Fruit fly (Drosophila melanogaster) whole organism, prepupa: ENCODE data around the gene mthl12.
A peak's percentile ranks its signal among the peaks of the same experiment; 100 is the strongest.

Experiments used
- Blimp-1 ChIP-seq: fragments of 200-800 bp; sonication (Bioruptor generic); optimal IDR thresholded peaks from 3 replicates; lab custom pipeline; 2017; ENCODE audit warnings: missing biosample characterization, missing genetic modification characterization, mild to moderate bottlenecking, moderate library complexity, missing genetic modification reagents
- CG10631 ChIP-seq: fragments of 200-800 bp; sonication (Bioruptor generic); optimal IDR thresholded peaks from 2 replicates; lab custom pipeline; 2016; ENCODE audit warnings: missing biosample characterization, missing genetic modification characterization
- CG10669 ChIP-seq: fragments of 200-800 bp; sonication (Bioruptor generic); optimal IDR thresholded peaks from 3 replicates; lab custom pipeline; 2018; ENCODE audit warnings: missing biosample characterization, mild to moderate bottlenecking, missing genetic modification characterization, moderate library complexity
- CG11902 ChIP-seq: fragments of 200-800 bp; sonication (Bioruptor generic); optimal IDR thresholded peaks from 3 replicates; lab custom pipeline; 2016; ENCODE audit warnings: missing biosample characterization, missing genetic modification characterization
- CG15336 ChIP-seq: fragments of 200-800 bp; sonication (Bioruptor generic); IDR thresholded peaks from 2 replicates; pipeline ENCODE4 v1.3.6; 2022; ENCODE audit warnings: missing biosample characterization, missing genetic modification characterization
- CG3032 ChIP-seq: fragments of 200-800 bp; optimal IDR thresholded peaks from 2 replicates; lab custom pipeline; 2019; ENCODE audit warnings: missing biosample characterization, mild to moderate bottlenecking, missing genetic modification characterization, moderate library complexity
- CG31627 ChIP-seq: fragments of 200-800 bp; sonication (Bioruptor generic); optimal IDR thresholded peaks from 3 replicates; lab custom pipeline; 2016; ENCODE audit warnings: missing biosample characterization, missing genetic modification characterization
- CG32006 ChIP-seq: fragments of 200-800 bp; sonication (Bioruptor generic); optimal IDR thresholded peaks from 3 replicates; lab custom pipeline; 2017; ENCODE audit warnings: missing biosample characterization, mild to moderate bottlenecking, missing genetic modification characterization
- CG3919 ChIP-seq: fragments of 200-800 bp; sonication (Bioruptor generic); optimal IDR thresholded peaks from 3 replicates; lab custom pipeline; 2016; ENCODE audit warnings: missing biosample characterization, missing genetic modification characterization
- CG4318 ChIP-seq: fragments of 200-800 bp; sonication (Bioruptor generic); optimal IDR thresholded peaks from 3 replicates; lab custom pipeline; 2017; ENCODE audit warnings: missing biosample characterization, mild to moderate bottlenecking, missing genetic modification characterization
- CG6163 ChIP-seq: fragments of 200-800 bp; sonication (Bioruptor generic); IDR thresholded peaks from 3 replicates; pipeline ENCODE4 v1.3.6; 2022; ENCODE audit warnings: missing biosample characterization, missing genetic modification characterization
- CG6792 ChIP-seq: fragments of 200-800 bp; sonication (Bioruptor generic); optimal IDR thresholded peaks from 3 replicates; lab custom pipeline; 2016; ENCODE audit warnings: missing biosample characterization, missing genetic modification characterization
- CG6854 ChIP-seq: fragments of 200-800 bp; sonication (Bioruptor generic); optimal IDR thresholded peaks from 2 replicates; lab custom pipeline; 2017; ENCODE audit warnings: missing biosample characterization, mild to moderate bottlenecking, missing genetic modification characterization
- CG7368 ChIP-seq: fragments of 200-800 bp; sonication (Bioruptor generic); optimal IDR thresholded peaks from 3 replicates; lab custom pipeline; 2016; ENCODE audit warnings: missing biosample characterization, missing genetic modification characterization
- Eip75B ChIP-seq: fragments of 200-800 bp; sonication (Bioruptor generic); optimal IDR thresholded peaks from 3 replicates; lab custom pipeline; 2016; ENCODE audit warnings: missing biosample characterization, missing genetic modification characterization
- Eip78C ChIP-seq: fragments of 200-800 bp; sonication (Bioruptor generic); peaks from one replicate; lab custom pipeline; 2016; ENCODE audit warnings: missing biosample characterization, missing genetic modification characterization
- Eip93F ChIP-seq: fragments of 200-800 bp; sonication (Bioruptor generic); optimal IDR thresholded peaks from 2 replicates; lab custom pipeline; 2016; ENCODE audit warnings: missing biosample characterization, mild to moderate bottlenecking, missing genetic modification characterization
- Ets21C ChIP-seq: fragments of 200-800 bp; sonication (Bioruptor generic); optimal IDR thresholded peaks from 3 replicates; lab custom pipeline; 2016; ENCODE audit warnings: missing biosample characterization, missing genetic modification characterization
- Ets96B ChIP-seq: fragments of 200-800 bp; optimal IDR thresholded peaks from 2 replicates; lab custom pipeline; 2019; ENCODE audit warnings: missing biosample characterization, mild to moderate bottlenecking, missing genetic modification characterization, moderate library complexity
- Hr39 ChIP-seq: fragments of 200-800 bp; sonication (Bioruptor generic); optimal IDR thresholded peaks from 2 replicates; lab custom pipeline; 2016; ENCODE audit warnings: missing biosample characterization, missing genetic modification characterization
- Hr4 ChIP-seq: fragments of 200-800 bp; sonication (Bioruptor generic); optimal IDR thresholded peaks from 3 replicates; lab custom pipeline; 2016; ENCODE audit warnings: missing biosample characterization, missing genetic modification characterization
- Lpt ChIP-seq: fragments of 200-800 bp; sonication (Bioruptor generic); optimal IDR thresholded peaks from 3 replicates; lab custom pipeline; 2016; ENCODE audit warnings: missing biosample characterization, missing genetic modification characterization
- Met ChIP-seq: fragments of 200-800 bp; sonication (Bioruptor generic); optimal IDR thresholded peaks from 3 replicates; lab custom pipeline; 2016; ENCODE audit warnings: missing biosample characterization, missing genetic modification characterization
- Smox ChIP-seq: fragments of 200-800 bp; sonication (Bioruptor generic); optimal IDR thresholded peaks from 3 replicates; lab custom pipeline; 2016; ENCODE audit warnings: missing biosample characterization, missing genetic modification characterization
- Sox14 ChIP-seq: fragments of 200-800 bp; sonication (Bioruptor generic); optimal IDR thresholded peaks from 3 replicates; lab custom pipeline; 2016; ENCODE audit warnings: missing biosample characterization, missing genetic modification characterization
- achi ChIP-seq: fragments of 200-800 bp; sonication (Bioruptor generic); optimal IDR thresholded peaks from 3 replicates; lab custom pipeline; 2016; ENCODE audit warnings: missing biosample characterization, missing genetic modification characterization
- acj6 ChIP-seq: fragments of 200-800 bp; sonication (Bioruptor generic); optimal IDR thresholded peaks from 3 replicates; lab custom pipeline; 2016; ENCODE audit warnings: missing biosample characterization, missing genetic modification characterization
- cyc ChIP-seq: fragments of 200-800 bp; sonication (Bioruptor generic); optimal IDR thresholded peaks from 3 replicates; lab custom pipeline; 2016; ENCODE audit warnings: missing biosample characterization, missing genetic modification characterization
- dac ChIP-seq: fragments of 200-800 bp; sonication (Bioruptor generic); optimal IDR thresholded peaks from 2 replicates; lab custom pipeline; 2017; ENCODE audit warnings: missing biosample characterization, mild to moderate bottlenecking, missing genetic modification characterization
- dsx ChIP-seq: fragments of 200-800 bp; optimal IDR thresholded peaks from 3 replicates; lab custom pipeline; 2019; ENCODE audit warnings: missing biosample characterization, mild to moderate bottlenecking, missing genetic modification characterization, moderate library complexity; ENCODE audit not compliant: poor library complexity, severe bottlenecking
- eg ChIP-seq: fragments of 200-800 bp; sonication (Bioruptor generic); IDR thresholded peaks from 3 replicates; pipeline ENCODE4 v1.3.6; 2022; ENCODE audit warnings: missing biosample characterization, missing genetic modification characterization
- esn ChIP-seq: fragments of 200-800 bp; sonication (Bioruptor generic); optimal IDR thresholded peaks from 2 replicates; lab custom pipeline; 2016; ENCODE audit warnings: missing biosample characterization, mild to moderate bottlenecking, missing genetic modification characterization, moderate library complexity
- fd59A ChIP-seq: fragments of 200-800 bp; sonication (Bioruptor generic); optimal IDR thresholded peaks from 2 replicates; lab custom pipeline; 2017; ENCODE audit warnings: missing biosample characterization, mild to moderate bottlenecking, missing genetic modification characterization, missing genetic modification reagents
- fkh ChIP-seq: fragments of 200-800 bp; sonication (Bioruptor generic); optimal IDR thresholded peaks from 3 replicates; lab custom pipeline; 2017; ENCODE audit warnings: missing biosample characterization, mild to moderate bottlenecking, missing genetic modification characterization, moderate library complexity
- lz ChIP-seq: fragments of 200-800 bp; sonication (Bioruptor generic); optimal IDR thresholded peaks from 3 replicates; lab custom pipeline; 2016; ENCODE audit warnings: missing biosample characterization, missing genetic modification characterization
- net ChIP-seq: fragments of 200-800 bp; sonication (Bioruptor generic); optimal IDR thresholded peaks from 3 replicates; lab custom pipeline; 2016; ENCODE audit warnings: missing biosample characterization, missing genetic modification characterization
- salr ChIP-seq, 2 experiments: fragments of 200-800 bp; sonication (Bioruptor generic); optimal IDR thresholded peaks; 3 replicates each; lab custom pipeline; 2016 to 2018; ENCODE audit warnings: missing biosample characterization in 2 of 2, missing genetic modification characterization in 2 of 2, mild to moderate bottlenecking in 1 of 2
- spab ChIP-seq: fragments of 200-800 bp; sonication (Bioruptor generic); optimal IDR thresholded peaks from 2 replicates; lab custom pipeline; 2017; ENCODE audit warnings: missing biosample characterization, mild to moderate bottlenecking, missing genetic modification characterization, missing genetic modification reagents
- ss ChIP-seq, 2 experiments: fragments of 200-800 bp; sonication (Bioruptor generic); optimal IDR thresholded peaks; 2 replicates in 1 of 2; 3 replicates in 1 of 2; lab custom pipeline; 2017 to 2018; ENCODE audit warnings: mild to moderate bottlenecking in 2 of 2, missing biosample characterization in 2 of 2, missing genetic modification characterization in 2 of 2, moderate library complexity in 1 of 2
- svp ChIP-seq: fragments of 200-800 bp; sonication (Bioruptor generic); peaks from one replicate; lab custom pipeline; 2016; ENCODE audit warnings: missing biosample characterization, missing genetic modification characterization
- topi ChIP-seq: fragments of 200-800 bp; sonication (Bioruptor generic); optimal IDR thresholded peaks from 3 replicates; lab custom pipeline; 2016; ENCODE audit warnings: missing biosample characterization, missing genetic modification characterization
- vri ChIP-seq: fragments of 200-800 bp; sonication (Bioruptor generic); optimal IDR thresholded peaks from 3 replicates; lab custom pipeline; 2016; ENCODE audit warnings: missing biosample characterization, mild to moderate bottlenecking, missing genetic modification characterization

The mthl12 gene

dm6 chr3R:13366561-13367518 lies 13.4 kb downstream of the mthl12 start, which contains the start of gene Elp6 (continued):
- peak; percentile 81 for TF ChIP-seq eg
- peak; percentile 66 for TF ChIP-seq CG3032 (tag; lab: Kevin White, UChicago)
- peak; percentile 73 for TF ChIP-seq CG6163 (GFP tag; lab: Robert Waterston, UW)
- peak; percentile 94 for TF ChIP-seq esn (GFP tag; lab: Kevin White, UChicago)
- peak; percentile 74 for TF ChIP-seq Ets96B
- peak; percentile 70 for TF ChIP-seq CG7368 (GFP tag; lab: Kevin White, UChicago)
- peak; percentile 79 for TF ChIP-seq spab (GFP tag; lab: Kevin White, UChicago)
- TF ChIP-seq acj6 (GFP tag; lab: Kevin White, UChicago) = peak; percentile 82
- peak; percentile 57 for TF ChIP-seq dac
- TF ChIP-seq svp = peak; percentile 94
- TF ChIP-seq salr (GFP tag; optimal IDR thresholded peaks at IDR 0.05; lab: Kevin White, UChicago) = peak in 1 of 2 experiments; percentile 93

- no peak for TF ChIP-seq CG6163 (GFP tag; lab: Robert Waterston, UW)
- TF ChIP-seq CG6792 (GFP tag; lab: Kevin White, UChicago) = no peak
- no peak for TF ChIP-seq svp
- TF ChIP-seq Lpt = no peak
- no peak for TF ChIP-seq dsx (GFP tag; lab: Kevin White, UChicago)
- TF ChIP-seq achi = no peak
- no peak for TF ChIP-seq Smox (GFP tag; lab: Kevin White, UChicago)
- TF ChIP-seq esn (GFP tag; lab: Kevin White, UChicago) = no peak
- TF ChIP-seq CG31627 (GFP tag; lab: Kevin White, UChicago) = no peak
- no peak for TF ChIP-seq CG4318 (GFP tag; lab: Kevin White, UChicago)
- TF ChIP-seq Hr4 (GFP tag; lab: Kevin White, UChicago) = no peak
- no peak for TF ChIP-seq Eip78C
- no peak for TF ChIP-seq ss (GFP tag; optimal IDR thresholded peaks at IDR 0.05; lab: Kevin White, UChicago)
- no peak for TF ChIP-seq Ets96B
- TF ChIP-seq CG10669 (GFP tag; lab: Kevin White, UChicago) = no peak
- TF ChIP-seq salr (GFP tag; optimal IDR thresholded peaks at IDR 0.05; lab: Kevin White, UChicago) = no peak
- no peak for TF ChIP-seq eg
- no peak for TF ChIP-seq fkh (GFP tag; lab: Kevin White, UChicago)
- TF ChIP-seq CG15336 (GFP tag; lab: Robert Waterston, UW) = no peak
- TF ChIP-seq vri (GFP tag; lab: Kevin White, UChicago) = no peak
Measured at dm6 chr3R:13369348-13369747, 15.9 kb downstream of the mthl12 start, which contains the start of gene CheA87a. Gene CheA87a, plus strand, starts transcription at chr3R:13369648.

dm6 chr3R:13371840-13372680 lies 18.6 kb downstream of the mthl12 start, which contains the start of the genes Lip3 and CG34309:
Gene Lip3, minus strand, starts transcription at chr3R:13371904.
Gene CG34309, plus strand, starts transcription at chr3R:13372630.
- TF ChIP-seq svp (peak; percentile 90), Eip75B (GFP tag; lab: Kevin White, UChicago) (no peak), CG10669 (GFP tag; lab: Kevin White, UChicago) (no peak), net (GFP tag; lab: Kevin White, UChicago) (no peak), topi (GFP tag; lab: Kevin White, UChicago) (peak; percentile 31), CG31627 (GFP tag; lab: Kevin White, UChicago) (peak; percentile 52), cyc (peak; percentile 32), CG6854 (no peak), Met (GFP tag; lab: Kevin White, UChicago) (peak; percentile 70), lz (GFP tag; lab: Kevin White, UChicago) (peak; percentile 53), CG11902 (GFP tag; lab: Kevin White, UChicago) (no peak), CG6163 (GFP tag; lab: Robert Waterston, UW) (no peak), Blimp-1 (peak; percentile 36), CG10631 (no peak), acj6 (GFP tag; lab: Kevin White, UChicago) (peak; percentile 39), CG32006 (GFP tag; lab: Kevin White, UChicago) (no peak), Eip93F (GFP tag; lab: Kevin White, UChicago) (peak; percentile 15), CG7368 (GFP tag; lab: Kevin White, UChicago) (no peak), Lpt (no peak), CG3919 (GFP tag; lab: Kevin White, UChicago) (no peak), fkh (GFP tag; lab: Kevin White, UChicago) (no peak), CG15336 (GFP tag; lab: Robert Waterston, UW) (no peak), Hr4 (GFP tag; lab: Kevin White, UChicago) (no peak), Hr39 (GFP tag; lab: Kevin White, UChicago) (peak; percentile 39), Eip78C (no peak), fd59A (GFP tag; lab: Kevin White, UChicago) (no peak), Ets21C (GFP tag; lab: Kevin White, UChicago) (peak; percentile 46), Sox14 (GFP tag; lab: Kevin White, UChicago) (peak; percentile 28)
